Worm (Caenorhabditis elegans) whole organism, mixed stage, embryonic: ENCODE data around the gene Y39A1A.31.

Experiments
- mep-1 ChIP-seq: fragments of 150-350 bp; optimal IDR thresholded peaks from 2 replicates; lab custom pipeline; 2017; ENCODE audit warnings: missing biosample characterization, missing genetic modification reagents, missing genetic modification characterization, inconsistent platforms
- pha-4 ChIP-seq: fragments of 150-350 bp; optimal IDR thresholded peaks from 2 replicates; lab custom pipeline; 2018; ENCODE audit warnings: missing biosample characterization, missing genetic modification reagents, missing genetic modification characterization

DNA sequence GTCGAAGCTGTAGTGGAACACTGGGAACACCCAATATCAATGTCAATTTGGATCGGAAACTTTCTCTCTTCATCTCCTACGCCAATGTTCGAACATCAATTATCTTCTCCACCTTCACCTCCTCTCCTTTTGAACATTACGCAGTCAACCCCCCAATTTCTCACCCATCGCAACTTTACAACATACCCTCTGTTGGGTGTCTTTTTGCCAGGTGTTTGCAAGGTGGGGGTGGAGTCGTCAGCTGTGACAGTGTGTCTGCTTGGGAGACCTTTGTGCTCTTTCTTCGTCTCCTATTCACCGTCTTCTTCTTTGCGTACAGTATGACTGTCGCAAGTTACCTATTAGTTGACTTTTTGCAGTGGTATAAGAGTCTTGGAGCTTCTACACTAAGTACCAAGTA, 22.3 kb downstream of the Y39A1A.31 start:
- TF ChIP-seq pha-4 (tag; lab: Kevin White, UChicago) (no peak), mep-1 (tag; lab: Kevin White, UChicago) (no peak)
